Fruit fly (Drosophila melanogaster) Kc167 (cell line): ENCODE measurements around the gene CG17646.

Source experiments
- Myc ChIP-seq: fragments of >200 bp; optimal IDR thresholded peaks from 2 replicates; lab custom pipeline; 2017; ENCODE audit warnings: missing external identifiers
- Sin3A ChIP-seq: fragments of >200 bp; optimal IDR thresholded peaks from 2 replicates; lab custom pipeline; 2018; ENCODE audit warnings: missing external identifiers
- h ChIP-seq: fragments of >200 bp; optimal IDR thresholded peaks from 3 replicates; lab custom pipeline; 2018; ENCODE audit warnings: missing external identifiers
- insv ChIP-seq: fragments of >200 bp; optimal IDR thresholded peaks from 3 replicates; lab custom pipeline; 2018; ENCODE audit warnings: missing external identifiers
- psq ChIP-seq: fragments of >200 bp; optimal IDR thresholded peaks from 2 replicates; lab custom pipeline; 2017; ENCODE audit warnings: missing external identifiers
- ttk ChIP-seq: sonication (Bioruptor generic); optimal IDR thresholded peaks from 2 replicates; lab custom pipeline; 2017; ENCODE audit warnings: missing external identifiers

CG17646 gene

dm6 chr2L:1722260-1722659 lies 10.1 kb upstream of the CG17646 start:
- TF ChIP-seq Myc (lab: Kevin White, UChicago) (no peak), psq (lab: Kevin White, UChicago) (no peak), Sin3A (lab: Kevin White, UChicago) (no peak), insv (lab: Kevin White, UChicago) (no peak)

- TF ChIP-seq Myc (lab: Kevin White, UChicago) (no peak), insv (lab: Kevin White, UChicago) (no peak), psq (lab: Kevin White, UChicago) (no peak), h (lab: Kevin White, UChicago) (no peak), ttk (no peak), Sin3A (lab: Kevin White, UChicago) (no peak)
Measured at dm6 chr2L:1723135-1723936, 9.0 kb upstream of the CG17646 start.

dm6 chr2L:1723937-1724591 lies 8.3 kb upstream of the CG17646 start, which contains the start of gene Rim2:
TSS of gene Rim2 (minus strand) at chr2L:1724388.
- TF ChIP-seq psq (lab: Kevin White, UChicago) = no peak
- no peak for TF ChIP-seq Myc (lab: Kevin White, UChicago)
- no peak for TF ChIP-seq ttk
- no peak for TF ChIP-seq h (lab: Kevin White, UChicago)
- no peak for TF ChIP-seq insv (lab: Kevin White, UChicago)
- TF ChIP-seq Sin3A (lab: Kevin White, UChicago) = no peak

- TF ChIP-seq ttk (no peak), psq (lab: Kevin White, UChicago) (no peak), h (lab: Kevin White, UChicago) (no peak), insv (lab: Kevin White, UChicago) (no peak), Sin3A (lab: Kevin White, UChicago) (no peak), Myc (lab: Kevin White, UChicago) (no peak)
Measured at dm6 chr2L:1724592-1724940, 7.8 kb upstream of the CG17646 start.

- TF ChIP-seq ttk (no peak), insv (lab: Kevin White, UChicago) (no peak), Myc (lab: Kevin White, UChicago) (no peak), psq (lab: Kevin White, UChicago) (no peak), h (lab: Kevin White, UChicago) (no peak), Sin3A (lab: Kevin White, UChicago) (no peak)
Measured at dm6 chr2L:1727162-1727825, 5.0 kb upstream of the CG17646 start.

- TF ChIP-seq Myc (lab: Kevin White, UChicago) = no peak
- no peak for TF ChIP-seq ttk
- TF ChIP-seq Sin3A (lab: Kevin White, UChicago) = no peak
- no peak for TF ChIP-seq psq (lab: Kevin White, UChicago)
- no peak for TF ChIP-seq insv (lab: Kevin White, UChicago)
- no peak for TF ChIP-seq h (lab: Kevin White, UChicago)
Measured at dm6 chr2L:1727826-1728619, 4.3 kb upstream of the CG17646 start.

- TF ChIP-seq Sin3A (lab: Kevin White, UChicago) (no peak), h (lab: Kevin White, UChicago) (no peak), insv (lab: Kevin White, UChicago) (no peak), psq (lab: Kevin White, UChicago) (no peak), Myc (lab: Kevin White, UChicago) (no peak), ttk (no peak)
Measured at dm6 chr2L:1728620-1728944, 3.7 kb upstream of the CG17646 start, which contains the start of gene Rrp40. TSS of gene Rrp40 (plus strand) at chr2L:1728732.

dm6 chr2L:1729607-1730011 lies 2.7 kb upstream of the CG17646 start, which contains the start of the genes Eno and CG31937:
TSS of gene Eno (minus strand) at chr2L:1729636.
TSS of gene CG31937 (plus strand) at chr2L:1729887.
- TF ChIP-seq psq (lab: Kevin White, UChicago) = no peak
- TF ChIP-seq insv (lab: Kevin White, UChicago) = no peak
- no peak for TF ChIP-seq ttk
- no peak for TF ChIP-seq Sin3A (lab: Kevin White, UChicago)
- no peak for TF ChIP-seq Myc (lab: Kevin White, UChicago)
- no peak for TF ChIP-seq h (lab: Kevin White, UChicago)

- TF ChIP-seq psq (lab: Kevin White, UChicago) (no peak), h (lab: Kevin White, UChicago) (no peak), insv (lab: Kevin White, UChicago) (no peak), Myc (lab: Kevin White, UChicago) (no peak), ttk (no peak), Sin3A (lab: Kevin White, UChicago) (no peak)
Measured at dm6 chr2L:1730914-1731313, 1.4 kb upstream of the CG17646 start.

dm6 chr2L:1733155-1733813 lies 960 bp downstream of the CG17646 start:
- TF ChIP-seq h (lab: Kevin White, UChicago) (no peak), insv (lab: Kevin White, UChicago) (no peak), psq (lab: Kevin White, UChicago) (no peak), Myc (lab: Kevin White, UChicago) (no peak), ttk (no peak), Sin3A (lab: Kevin White, UChicago) (no peak)
